Fruit fly (Drosophila melanogaster) whole organism: ENCODE measurements around the gene Psn.

Experiments
- CG8478 ChIP-seq: fragments of >200 bp; optimal IDR thresholded peaks from 2 replicates; lab custom pipeline; 2018; ENCODE audit warnings: inconsistent platforms
- Dll ChIP-seq: fragments of >200 bp; optimal IDR thresholded peaks from 2 replicates; lab custom pipeline; 2017
- EcR ChIP-seq, 2 experiments: fragments of >200 bp; optimal IDR thresholded peaks; 2 replicates each; lab custom pipeline; 2017; ENCODE audit warnings: missing biosample characterization in 2 of 2, missing genetic modification characterization in 2 of 2, missing genetic modification reagents in 2 of 2
- pan ChIP-seq: fragments of >200 bp; optimal IDR thresholded peaks from 2 replicates; lab custom pipeline; 2017
- psq ChIP-seq: fragments of >200 bp; optimal IDR thresholded peaks from 2 replicates; lab custom pipeline; 2017
- usp ChIP-seq: fragments of >200 bp; optimal IDR thresholded peaks from 2 replicates; lab custom pipeline; 2017; ENCODE audit warnings: missing biosample characterization, missing genetic modification characterization, mixed read lengths

Psn gene

dm6 chr3L:20464677-20465076, 32.4 kb downstream of the Psn start, which contains the start of gene atk:
atk (minus strand) TSS chr3L:20464862.
- TF ChIP-seq EcR (GFP tag; optimal IDR thresholded peaks at IDR 0.05; lab: Kevin White, UChicago) (no peak), pan (no peak), CG8478 (lab: Kevin White, UChicago) (no peak), psq (no peak), usp (no peak), Dll (no peak)

dm6 chr3L:20465941-20466340, 33.7 kb downstream of the Psn start, which contains the start of gene CG42764:
CG42764 (minus strand) TSS chr3L:20466041.
- TF ChIP-seq CG8478 (lab: Kevin White, UChicago): no peak
- TF ChIP-seq psq: no peak
- TF ChIP-seq pan: no peak
- TF ChIP-seq usp: no peak
- no peak for TF ChIP-seq EcR (GFP tag; optimal IDR thresholded peaks at IDR 0.05; lab: Kevin White, UChicago)
- TF ChIP-seq Dll: no peak

dm6 chr3L:20466599-20466998, 34.3 kb downstream of the Psn start, which contains the start of gene Tdh:
Tdh (plus strand) TSS chr3L:20466944.
- TF ChIP-seq Dll (no peak), EcR (GFP tag; optimal IDR thresholded peaks at IDR 0.05; lab: Kevin White, UChicago) (no peak), pan (no peak), usp (no peak), CG8478 (lab: Kevin White, UChicago) (no peak), psq (no peak)

- TF ChIP-seq EcR (GFP tag; optimal IDR thresholded peaks at IDR 0.05; lab: Kevin White, UChicago): no peak
- TF ChIP-seq usp: no peak
- TF ChIP-seq Dll: no peak
- no peak for TF ChIP-seq psq
- TF ChIP-seq CG8478 (lab: Kevin White, UChicago): no peak
Observed at dm6 chr3L:20467433-20467832, 35.2 kb downstream of the Psn start.

dm6 chr3L:20470991-20471498, 38.8 kb downstream of the Psn start:
- TF ChIP-seq Dll (no peak), psq (no peak), usp (no peak), EcR (GFP tag; optimal IDR thresholded peaks at IDR 0.05; lab: Kevin White, UChicago) (no peak), pan (no peak), CG8478 (lab: Kevin White, UChicago) (no peak)

dm6 chr3L:20471499-20472313, 39.4 kb downstream of the Psn start:
- no peak for TF ChIP-seq usp
- TF ChIP-seq pan: no peak
- no peak for TF ChIP-seq CG8478 (lab: Kevin White, UChicago)
- TF ChIP-seq Dll: no peak
- no peak for TF ChIP-seq psq
- TF ChIP-seq EcR (GFP tag; optimal IDR thresholded peaks at IDR 0.05; lab: Kevin White, UChicago): no peak

- no peak for TF ChIP-seq psq
- no peak for TF ChIP-seq pan
- TF ChIP-seq EcR (GFP tag; optimal IDR thresholded peaks at IDR 0.05; lab: Kevin White, UChicago): no peak
Observed at dm6 chr3L:20472607-20473006, 40.3 kb downstream of the Psn start.

dm6 chr3L:20473021-20473799, 40.9 kb downstream of the Psn start, which contains the start of the genes CG32428 and CG5969:
CG32428 (minus strand) TSS chr3L:20473723.
CG5969 (plus strand) TSS chr3L:20473783.
- TF ChIP-seq Dll (no peak), CG8478 (lab: Kevin White, UChicago) (no peak), pan (no peak), psq (no peak), EcR (GFP tag; optimal IDR thresholded peaks at IDR 0.05; lab: Kevin White, UChicago) (no peak), usp (no peak)

dm6 chr3L:20474197-20474788, 42.0 kb downstream of the Psn start, which contains the start of gene isoQC:
isoQC (plus strand) TSS chr3L:20474466.
- TF ChIP-seq psq: no peak
- TF ChIP-seq Dll: no peak
- no peak for TF ChIP-seq CG8478 (lab: Kevin White, UChicago)
- no peak for TF ChIP-seq EcR (GFP tag; optimal IDR thresholded peaks at IDR 0.05; lab: Kevin White, UChicago)
- TF ChIP-seq pan: no peak
- TF ChIP-seq usp: no peak

dm6 chr3L:20474789-20475208, 42.5 kb downstream of the Psn start:
- TF ChIP-seq pan (no peak), Dll (no peak), CG8478 (lab: Kevin White, UChicago) (no peak), usp (no peak), psq (no peak), EcR (GFP tag; optimal IDR thresholded peaks at IDR 0.05; lab: Kevin White, UChicago) (no peak)
